Fruit fly (Drosophila melanogaster) whole organism, embryonic: Measurements from ENCODE around the gene CG31493.

ENCODE experiments used
- Bgb ChIP-seq: fragments of 200-800 bp; sonication (Bioruptor generic); IDR thresholded peaks from 2 replicates; pipeline ENCODE4 v1.3.6; 2022; ENCODE audit warnings: missing biosample characterization, missing genetic modification characterization; ENCODE audit not compliant: partially characterized antibody
- CG11696 ChIP-seq: fragments of 200-800 bp; sonication (Bioruptor generic); IDR thresholded peaks from 2 replicates; pipeline ENCODE4 v1.3.6; 2022; ENCODE audit warnings: missing biosample characterization, missing genetic modification characterization
- CG13894 ChIP-seq: fragments of 200-800 bp; sonication (Bioruptor generic); optimal IDR thresholded peaks from 3 replicates; lab custom pipeline; 2018; ENCODE audit warnings: missing biosample characterization, mild to moderate bottlenecking, missing genetic modification characterization, moderate library complexity
- CG14860 ChIP-seq: fragments of 200-800 bp; sonication (Bioruptor generic); IDR thresholded peaks from 3 replicates; pipeline ENCODE4 v1.3.6; 2022; ENCODE audit warnings: missing biosample characterization, missing genetic modification characterization; ENCODE audit not compliant: partially characterized antibody
- CG17802 ChIP-seq: fragments of 200-800 bp; sonication (Bioruptor generic); optimal IDR thresholded peaks from 2 replicates; lab custom pipeline; 2018; ENCODE audit warnings: missing biosample characterization, mild to moderate bottlenecking, missing genetic modification characterization, moderate library complexity
- CG34224 ChIP-seq: fragments of 200-800 bp; sonication (Bioruptor generic); IDR thresholded peaks from 3 replicates; pipeline ENCODE4 v1.3.6; 2022; ENCODE audit warnings: missing biosample characterization, missing genetic modification characterization; ENCODE audit not compliant: partially characterized antibody
- CG6175 ChIP-seq: fragments of 200-800 bp; sonication (Bioruptor generic); IDR thresholded peaks from 3 replicates; pipeline ENCODE4 v1.3.6; 2022; ENCODE audit warnings: missing biosample characterization, missing genetic modification characterization
- CG6791 ChIP-seq: fragments of 200-800 bp; sonication (Bioruptor generic); IDR thresholded peaks from 3 replicates; pipeline ENCODE4 v1.3.6; 2022; ENCODE audit warnings: missing biosample characterization, missing genetic modification characterization; ENCODE audit not compliant: partially characterized antibody
- CG8359 ChIP-seq: fragments of 200-800 bp; sonication (Bioruptor generic); optimal IDR thresholded peaks from 2 replicates; lab custom pipeline; 2017; ENCODE audit warnings: missing biosample characterization, mild to moderate bottlenecking, missing genetic modification characterization, borderline replicate concordance
- CG9727 ChIP-seq: fragments of 200-800 bp; sonication (Bioruptor generic); optimal IDR thresholded peaks from 3 replicates; lab custom pipeline; 2017; ENCODE audit warnings: missing biosample characterization, mild to moderate bottlenecking, missing genetic modification characterization
- CG9932 ChIP-seq: fragments of 200-800 bp; sonication (Bioruptor generic); IDR thresholded peaks from 2 replicates; pipeline ENCODE4 v1.3.6; 2022; ENCODE audit warnings: missing biosample characterization, missing genetic modification characterization
- Dbx ChIP-seq: fragments of 200-800 bp; sonication (Bioruptor generic); IDR thresholded peaks from 3 replicates; pipeline ENCODE4 v1.3.6; 2022; ENCODE audit warnings: missing biosample characterization, missing genetic modification characterization
- E2f1 ChIP-seq: fragments of 200-800 bp; sonication (Bioruptor generic); IDR thresholded peaks from 2 replicates; pipeline ENCODE4 v1.3.6; 2022; ENCODE audit warnings: missing biosample characterization, missing genetic modification characterization
- Ets65A ChIP-seq: fragments of 200-800 bp; sonication (Bioruptor generic); peaks from one replicate; lab custom pipeline; 2016; ENCODE audit warnings: missing biosample characterization, missing genetic modification characterization
- GATAe ChIP-seq: fragments of 200-800 bp; sonication (Bioruptor generic); conservative IDR thresholded peaks from 2 replicates; pipeline ENCODE4 v1.3.6; 2022; ENCODE audit warnings: missing biosample characterization, missing genetic modification characterization
- H2.0 ChIP-seq: fragments of 200-800 bp; sonication (Bioruptor generic); IDR thresholded peaks from 2 replicates; pipeline ENCODE4 v1.3.6; 2022; ENCODE audit warnings: missing biosample characterization, missing genetic modification characterization
- Hand ChIP-seq: fragments of 200-800 bp; sonication (Bioruptor generic); optimal IDR thresholded peaks from 2 replicates; lab custom pipeline; 2017; ENCODE audit warnings: mild to moderate bottlenecking, missing biosample characterization, missing genetic modification reagents, missing genetic modification characterization
- Kr ChIP-seq: fragments of 200-800 bp; sonication (Bioruptor generic); optimal IDR thresholded peaks from 2 replicates; lab custom pipeline; 2017; ENCODE audit warnings: missing biosample characterization, mild to moderate bottlenecking, missing genetic modification characterization
- Med ChIP-seq: fragments of 200-800 bp; sonication (Bioruptor generic); peaks from one replicate; lab custom pipeline; 2016; ENCODE audit warnings: missing biosample characterization, missing genetic modification characterization, mild to moderate bottlenecking, inconsistent platforms, moderate library complexity
- NFAT ChIP-seq: fragments of 200-800 bp; sonication (Bioruptor generic); IDR thresholded peaks from 2 replicates; pipeline ENCODE4 v1.3.6; 2022; ENCODE audit warnings: missing biosample characterization, missing genetic modification characterization
- Pdp1 ChIP-seq, 2 experiments: fragments of 200-800 bp; sonication (Bioruptor generic); optimal IDR thresholded peaks; 3 replicates each; lab custom pipeline; 2016; ENCODE audit warnings: missing biosample characterization in 2 of 2, missing genetic modification characterization in 2 of 2, mild to moderate bottlenecking in 1 of 2, moderate library complexity in 1 of 2
- Rfx ChIP-seq: fragments of 200-800 bp; sonication (Bioruptor generic); IDR thresholded peaks from 2 replicates; pipeline ENCODE4 v1.3.6; 2022; ENCODE audit warnings: missing biosample characterization, missing genetic modification characterization
- aop ChIP-seq: fragments of 200-800 bp; sonication (Bioruptor generic); IDR thresholded peaks from 2 replicates; pipeline ENCODE4 v1.3.6; 2022; ENCODE audit warnings: missing biosample characterization, missing genetic modification characterization
- bbx ChIP-seq: fragments of 200-800 bp; sonication (Bioruptor generic); IDR thresholded peaks from 2 replicates; pipeline ENCODE4 v1.3.6; 2022; ENCODE audit warnings: missing biosample characterization, missing genetic modification characterization; ENCODE audit not compliant: partially characterized antibody
- cad ChIP-seq: fragments of >200 bp; optimal IDR thresholded peaks from 2 replicates; lab custom pipeline; 2017; ENCODE audit warnings: missing biosample characterization, missing genetic modification characterization
- chm ChIP-seq: fragments of 200-800 bp; sonication (Bioruptor generic); IDR thresholded peaks from 2 replicates; pipeline ENCODE4 v1.3.6; 2022; ENCODE audit warnings: missing biosample characterization, missing genetic modification characterization
- ci ChIP-seq: fragments of 200-800 bp; sonication (Bioruptor generic); IDR thresholded peaks from 3 replicates; pipeline ENCODE4 v1.3.6; 2022; ENCODE audit warnings: missing biosample characterization, missing genetic modification characterization
- croc ChIP-seq: fragments of 200-800 bp; sonication (Bioruptor generic); conservative IDR thresholded peaks from 3 replicates; pipeline ENCODE4 v1.3.6; 2022; ENCODE audit warnings: missing biosample characterization, missing genetic modification characterization
- exex ChIP-seq: fragments of 200-800 bp; sonication (Bioruptor generic); optimal IDR thresholded peaks from 4 replicates; lab custom pipeline; 2018; ENCODE audit warnings: missing biosample characterization, mild to moderate bottlenecking, missing genetic modification characterization, moderate library complexity
- hkb ChIP-seq, 2 experiments: fragments of 200-800 bp in 1 of 2; fragments of >200 bp in 1 of 2; sonication (Bioruptor generic) in 1 of 2; IDR thresholded peaks in 1 of 2; optimal IDR thresholded peaks in 1 of 2; 2 replicates each; pipeline versions ENCODE4 v1.3.6 to Lab custom; 2017 to 2022; ENCODE audit warnings: missing biosample characterization in 1 of 2, missing genetic modification characterization in 1 of 2
- kay ChIP-seq: fragments of 200-800 bp; sonication (Bioruptor generic); optimal IDR thresholded peaks from 2 replicates; lab custom pipeline; 2016; ENCODE audit warnings: missing biosample characterization, missing genetic modification characterization
- knrl ChIP-seq: fragments of 200-800 bp; sonication (Bioruptor generic); IDR thresholded peaks from 3 replicates; pipeline ENCODE4 v1.3.6; 2022; ENCODE audit warnings: missing biosample characterization, missing genetic modification characterization; ENCODE audit not compliant: partially characterized antibody
- lbe ChIP-seq: fragments of 200-800 bp; sonication (Bioruptor generic); optimal IDR thresholded peaks from 2 replicates; lab custom pipeline; 2016; ENCODE audit warnings: missing biosample characterization, mild to moderate bottlenecking, missing genetic modification characterization
- lov ChIP-seq, 2 experiments: fragments of 200-800 bp in 1 of 2; fragments of >200 bp in 1 of 2; sonication (Bioruptor generic) in 1 of 2; IDR thresholded peaks in 1 of 2; optimal IDR thresholded peaks in 1 of 2; 2 replicates in 1 of 2; 3 replicates in 1 of 2; pipeline versions ENCODE4 v1.3.6 to Lab custom; 2017 to 2022; ENCODE audit warnings: missing biosample characterization in 1 of 2, missing genetic modification characterization in 1 of 2
- nom ChIP-seq: fragments of 200-800 bp; sonication (Bioruptor generic); optimal IDR thresholded peaks from 2 replicates; lab custom pipeline; 2017; ENCODE audit warnings: missing biosample characterization, missing genetic modification characterization, mild to moderate bottlenecking, moderate library complexity, missing genetic modification reagents
- onecut ChIP-seq: fragments of 200-800 bp; sonication (Bioruptor generic); IDR thresholded peaks from 2 replicates; pipeline ENCODE4 v1.3.6; 2022; ENCODE audit warnings: missing biosample characterization, missing genetic modification characterization
- org-1 ChIP-seq: fragments of 200-800 bp; sonication (Bioruptor generic); optimal IDR thresholded peaks from 2 replicates; lab custom pipeline; 2017; ENCODE audit warnings: missing biosample characterization, missing genetic modification characterization
- otp ChIP-seq: fragments of 200-800 bp; sonication (Bioruptor generic); IDR thresholded peaks from 3 replicates; pipeline ENCODE4, ENCODE4 v1.3.6; 2022; ENCODE audit warnings: missing biosample characterization, missing genetic modification characterization
- pros ChIP-seq: fragments of 200-800 bp; sonication (Bioruptor generic); optimal IDR thresholded peaks from 3 replicates; lab custom pipeline; 2019; ENCODE audit warnings: missing biosample characterization, mild to moderate bottlenecking, missing genetic modification characterization, moderate library complexity
- sd ChIP-seq: fragments of 200-800 bp; sonication (Bioruptor generic); optimal IDR thresholded peaks from 3 replicates; lab custom pipeline; 2018; ENCODE audit warnings: missing biosample characterization, mild to moderate bottlenecking, missing genetic modification characterization, moderate library complexity
- sens ChIP-seq: fragments of 200-800 bp; sonication (Bioruptor generic); peaks from one replicate; lab custom pipeline; 2016; ENCODE audit warnings: missing biosample characterization, missing genetic modification characterization
- zf30C ChIP-seq: fragments of 200-800 bp; sonication (Bioruptor generic); optimal IDR thresholded peaks from 3 replicates; lab custom pipeline; 2018; ENCODE audit warnings: missing biosample characterization, mild to moderate bottlenecking, missing genetic modification characterization

CG31493 gene

DNA sequence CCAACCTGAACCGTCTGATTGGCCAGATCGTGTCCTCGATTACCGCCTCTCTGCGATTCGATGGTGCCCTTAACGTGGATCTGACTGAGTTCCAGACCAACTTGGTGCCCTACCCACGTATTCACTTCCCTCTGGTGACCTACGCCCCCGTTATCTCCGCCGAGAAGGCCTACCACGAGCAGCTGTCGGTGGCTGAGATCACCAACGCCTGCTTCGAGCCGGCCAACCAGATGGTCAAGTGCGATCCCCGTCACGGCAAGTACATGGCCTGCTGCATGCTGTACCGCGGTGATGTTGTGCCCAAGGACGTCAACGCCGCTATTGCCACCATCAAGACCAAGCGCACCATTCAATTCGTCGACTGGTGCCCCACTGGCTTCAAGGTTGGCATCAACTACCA is 43.5 kb upstream of the CG31493 start:
- TF ChIP-seq CG9932 (GFP tag; lab: Robert Waterston, UW): 0 out of 2 replicates have a peak, but pooled peaks have one; percentile 10
- TF ChIP-seq croc (GFP tag; lab: Robert Waterston, UW): no peak
- 0 out of 2 replicates have a peak, but pooled peaks have one; percentile 4 for TF ChIP-seq H2.0 (GFP tag; lab: Robert Waterston, UW)
- peak; percentile 85 for TF ChIP-seq Ets65A
- peak; percentile 8 for TF ChIP-seq sens (GFP tag; lab: Kevin White, UChicago)
- TF ChIP-seq cad: no peak
- TF ChIP-seq CG6791 (GFP tag; lab: Robert Waterston, UW): 0 out of 3 replicates have a peak, but pooled peaks have one; percentile 13

DNA sequence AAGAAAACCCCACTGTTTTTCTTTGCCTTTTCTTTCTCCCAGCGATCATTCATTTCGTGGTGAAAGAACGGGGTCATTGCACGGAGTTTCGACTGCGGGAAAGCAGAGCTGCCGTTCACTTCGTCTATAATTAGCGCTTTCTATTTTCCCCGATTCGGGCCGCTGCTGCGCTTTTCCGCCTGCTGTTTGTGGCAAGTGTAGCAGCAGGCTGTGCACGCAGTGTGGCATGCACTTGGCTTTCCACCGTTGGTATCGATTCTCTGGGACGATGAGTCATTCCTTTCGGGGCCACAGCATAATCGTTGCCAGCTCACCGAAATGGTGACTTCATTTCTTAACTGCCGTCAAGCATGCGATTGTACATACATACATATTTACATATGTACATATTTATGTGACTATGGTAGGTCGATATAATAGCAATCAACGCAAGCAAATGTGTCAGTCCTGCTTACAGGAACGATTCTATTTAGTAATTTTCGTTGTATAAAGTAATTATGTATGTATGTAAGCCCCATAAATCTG is 42.5 kb upstream of the CG31493 start:
- 0 out of 2 replicates have a peak, but pooled peaks have one; percentile 22 for TF ChIP-seq Bgb (GFP tag; lab: Robert Waterston, UW)
- no peak for TF ChIP-seq CG14860 (GFP tag; lab: Robert Waterston, UW)
- no peak for TF ChIP-seq aop (GFP tag; lab: Robert Waterston, UW)
- TF ChIP-seq bbx: peak; percentile 62
- TF ChIP-seq otp (GFP tag; lab: Robert Waterston, UW): no peak; the same call in 2 of the 3 replicates
- TF ChIP-seq CG6175 (GFP tag; lab: Robert Waterston, UW): peak; percentile 74; the same call in 2 of the 3 replicates
- TF ChIP-seq exex (tag; lab: Kevin White, UChicago): peak; percentile 54
- TF ChIP-seq org-1: no peak
- no peak for TF ChIP-seq lbe (GFP tag; lab: Kevin White, UChicago)
- peak; percentile 70 for TF ChIP-seq onecut
- TF ChIP-seq Rfx (GFP tag; lab: Robert Waterston, UW): 0 out of 2 replicates have a peak, but pooled peaks have one; percentile 8
- no peak for TF ChIP-seq hkb (optimal IDR thresholded peaks at IDR 0.05; lab: Kevin White, UChicago)
- 0 out of 2 replicates have a peak, but pooled peaks have one; percentile 32 for TF ChIP-seq hkb (GFP tag; IDR thresholded peaks at IDR 0.05; lab: Robert Waterston, UW)
- TF ChIP-seq CG9932 (GFP tag; lab: Robert Waterston, UW): peak; percentile 34; the same call in 1 of the 2 replicates
- 0 out of 2 replicates have a peak, but pooled peaks have one; percentile 49 for TF ChIP-seq CG11696
- peak; percentile 79 for TF ChIP-seq pros
- TF ChIP-seq kay (GFP tag; lab: Kevin White, UChicago): peak; percentile 84
- TF ChIP-seq Dbx (GFP tag; lab: Robert Waterston, UW): 0 out of 3 replicates have a peak, but pooled peaks have one; percentile 23
- TF ChIP-seq GATAe (GFP tag; lab: Robert Waterston, UW): no peak
- no peak for TF ChIP-seq CG13894 (tag; lab: Kevin White, UChicago)
- no peak for TF ChIP-seq lov (optimal IDR thresholded peaks at IDR 0.05; lab: Kevin White, UChicago)
- TF ChIP-seq lov (GFP tag; IDR thresholded peaks at IDR 0.05; lab: Robert Waterston, UW): no peak
- TF ChIP-seq ci (GFP tag; lab: Robert Waterston, UW): peak; percentile 35; the same call in 1 of the 3 replicates
- TF ChIP-seq NFAT: 0 out of 2 replicates have a peak, but pooled peaks have one; percentile 21
- peak; percentile 6 for TF ChIP-seq zf30C
- TF ChIP-seq Med: peak; percentile 67
- TF ChIP-seq Hand (GFP tag; lab: Kevin White, UChicago): peak; percentile 14
- TF ChIP-seq CG8359: no peak
- TF ChIP-seq nom (GFP tag; lab: Kevin White, UChicago): peak; percentile 26
- TF ChIP-seq knrl (GFP tag; lab: Robert Waterston, UW): 0 out of 3 replicates have a peak, but pooled peaks have one; percentile 18
- peak; percentile 11 for TF ChIP-seq CG9727
- TF ChIP-seq chm: 0 out of 2 replicates have a peak, but pooled peaks have one; percentile 47
- no peak for TF ChIP-seq Kr (GFP tag; lab: Kevin White, UChicago)
- no peak for TF ChIP-seq sd (tag; lab: Kevin White, UChicago)
- peak in 1 of 2 experiments; percentile 22 for TF ChIP-seq Pdp1 (GFP tag; optimal IDR thresholded peaks at IDR 0.05; lab: Kevin White, UChicago)
- 0 out of 3 replicates have a peak, but pooled peaks have one; percentile 4 for TF ChIP-seq CG34224 (GFP tag; lab: Robert Waterston, UW)
- no peak for TF ChIP-seq E2f1
- TF ChIP-seq H2.0 (GFP tag; lab: Robert Waterston, UW): peak; percentile 5; the same call in 1 of the 2 replicates
- no peak for TF ChIP-seq CG17802 (tag; lab: Kevin White, UChicago)
